Fruit fly (Drosophila melanogaster) whole organism, embryonic: Measurements from ENCODE around the gene CG16758.

Experiments
- Aef1 ChIP-seq: fragments of 200-800 bp; sonication (Bioruptor generic); IDR thresholded peaks from 3 replicates; pipeline ENCODE4 v1.3.6; 2022; ENCODE audit warnings: missing biosample characterization, missing genetic modification characterization
- Asciz ChIP-seq: fragments of 200-800 bp; sonication (Bioruptor generic); optimal IDR thresholded peaks from 2 replicates; lab custom pipeline; 2017; ENCODE audit warnings: missing biosample characterization, mild to moderate bottlenecking, missing genetic modification characterization, missing genetic modification reagents
- CG11398 ChIP-seq: fragments of 200-800 bp; sonication (Bioruptor generic); optimal IDR thresholded peaks from 2 replicates; lab custom pipeline; 2016; ENCODE audit warnings: missing biosample characterization, missing genetic modification characterization
- CG12219 ChIP-seq: fragments of 200-800 bp; sonication (Bioruptor generic); optimal IDR thresholded peaks from 3 replicates; lab custom pipeline; 2018; ENCODE audit warnings: missing biosample characterization, mild to moderate bottlenecking, missing genetic modification characterization
- CG16815 ChIP-seq: fragments of 200-800 bp; sonication (Bioruptor generic); optimal IDR thresholded peaks from 3 replicates; lab custom pipeline; 2017; ENCODE audit warnings: missing biosample characterization, mild to moderate bottlenecking, missing genetic modification characterization
- CG17612 ChIP-seq: fragments of 200-800 bp; sonication (Bioruptor generic); IDR thresholded peaks from 2 replicates; pipeline ENCODE4 v1.3.6; 2022; ENCODE audit warnings: missing biosample characterization, missing genetic modification characterization
- CG17912 ChIP-seq: fragments of 200-800 bp; sonication (Bioruptor generic); optimal IDR thresholded peaks from 2 replicates; lab custom pipeline; 2018; ENCODE audit warnings: missing biosample characterization, mild to moderate bottlenecking, missing genetic modification characterization
- CG18262 ChIP-seq: fragments of 200-800 bp; optimal IDR thresholded peaks from 3 replicates; lab custom pipeline; 2019; ENCODE audit warnings: missing biosample characterization, mild to moderate bottlenecking, missing genetic modification characterization, moderate library complexity
- CG2199 ChIP-seq: fragments of 200-800 bp; sonication (Bioruptor generic); IDR thresholded peaks from 3 replicates; pipeline ENCODE4 v1.3.6; 2022; ENCODE audit warnings: missing biosample characterization, missing genetic modification characterization
- CG2678 ChIP-seq: fragments of 200-800 bp; sonication (Bioruptor generic); optimal IDR thresholded peaks from 3 replicates; lab custom pipeline; 2019; ENCODE audit warnings: missing biosample characterization, mild to moderate bottlenecking, missing genetic modification characterization, moderate library complexity
- CG2712 ChIP-seq: fragments of 200-800 bp; optimal IDR thresholded peaks from 3 replicates; lab custom pipeline; 2019; ENCODE audit warnings: missing biosample characterization, mild to moderate bottlenecking, missing genetic modification characterization, moderate library complexity
- CG31388 ChIP-seq: fragments of 200-800 bp; sonication (Bioruptor generic); optimal IDR thresholded peaks from 2 replicates; lab custom pipeline; 2016; ENCODE audit warnings: missing biosample characterization, missing genetic modification characterization
- CG33213 ChIP-seq: fragments of 200-800 bp; sonication (Bioruptor generic); optimal IDR thresholded peaks from 3 replicates; lab custom pipeline; 2016; ENCODE audit warnings: missing biosample characterization, missing genetic modification characterization
- CG3407 ChIP-seq: fragments of 200-800 bp; sonication (Bioruptor generic); optimal IDR thresholded peaks from 2 replicates; lab custom pipeline; 2018; ENCODE audit warnings: missing biosample characterization, mild to moderate bottlenecking, missing genetic modification characterization
- CG4424 ChIP-seq: fragments of 200-800 bp; sonication (Bioruptor generic); optimal IDR thresholded peaks from 3 replicates; lab custom pipeline; 2016; ENCODE audit warnings: missing biosample characterization, missing genetic modification characterization
- CG4854 ChIP-seq: fragments of 200-800 bp; sonication (Bioruptor generic); optimal IDR thresholded peaks from 2 replicates; lab custom pipeline; 2016; ENCODE audit warnings: missing biosample characterization, missing genetic modification characterization, inconsistent platforms
- CG8924 ChIP-seq: fragments of 200-800 bp; optimal IDR thresholded peaks from 3 replicates; lab custom pipeline; 2019; ENCODE audit warnings: missing biosample characterization, mild to moderate bottlenecking, missing genetic modification characterization, moderate library complexity
- CG9817 ChIP-seq: fragments of 200-800 bp; sonication (Bioruptor generic); optimal IDR thresholded peaks from 2 replicates; lab custom pipeline; 2018; ENCODE audit warnings: missing biosample characterization, mild to moderate bottlenecking, missing genetic modification characterization, moderate library complexity
- D ChIP-seq, 2 experiments: fragments of 200-800 bp in 1 of 2; fragments of >200 bp in 1 of 2; sonication (Bioruptor generic) in 1 of 2; optimal IDR thresholded peaks; 2 replicates in 1 of 2; 3 replicates in 1 of 2; lab custom pipeline; 2017; ENCODE audit warnings: mild to moderate bottlenecking in 1 of 2, missing biosample characterization in 1 of 2, missing genetic modification characterization in 1 of 2, missing genetic modification reagents in 1 of 2
- Dbx ChIP-seq: fragments of 200-800 bp; sonication (Bioruptor generic); IDR thresholded peaks from 3 replicates; pipeline ENCODE4 v1.3.6; 2022; ENCODE audit warnings: missing biosample characterization, missing genetic modification characterization
- Dip2 ChIP-seq: fragments of 200-800 bp; sonication (Bioruptor generic); IDR thresholded peaks from 2 replicates; pipeline ENCODE4 v1.3.6; 2022; ENCODE audit warnings: missing biosample characterization, missing genetic modification characterization
- Doc3 ChIP-seq: fragments of 200-800 bp; sonication (Bioruptor generic); IDR thresholded peaks from 3 replicates; pipeline ENCODE4 v1.3.6; 2022; ENCODE audit warnings: missing biosample characterization, missing genetic modification characterization; ENCODE audit not compliant: partially characterized antibody
- E2f2 ChIP-seq: fragments of 200-800 bp; sonication (Bioruptor generic); IDR thresholded peaks from 2 replicates; pipeline ENCODE4 v1.3.6; 2022; ENCODE audit warnings: missing biosample characterization, missing genetic modification characterization
- Ets65A ChIP-seq: fragments of 200-800 bp; sonication (Bioruptor generic); peaks from one replicate; lab custom pipeline; 2016; ENCODE audit warnings: missing biosample characterization, missing genetic modification characterization
- Fer2 ChIP-seq: fragments of 200-800 bp; sonication (Bioruptor generic); optimal IDR thresholded peaks from 2 replicates; lab custom pipeline; 2018; ENCODE audit warnings: missing biosample characterization, mild to moderate bottlenecking, missing genetic modification characterization, moderate library complexity
- Max ChIP-seq: fragments of 200-800 bp; sonication (Bioruptor generic); optimal IDR thresholded peaks from 2 replicates; lab custom pipeline; 2016; ENCODE audit warnings: missing biosample characterization, mild to moderate bottlenecking, missing genetic modification characterization
- Mes4 ChIP-seq: fragments of 200-800 bp; sonication (Bioruptor generic); optimal IDR thresholded peaks from 2 replicates; lab custom pipeline; 2016; ENCODE audit warnings: missing biosample characterization, missing genetic modification characterization
- Scr ChIP-seq: fragments of 200-800 bp; sonication (Bioruptor generic); IDR thresholded peaks from 2 replicates; pipeline ENCODE4 v1.3.6; 2022; ENCODE audit warnings: missing biosample characterization, missing genetic modification characterization; ENCODE audit not compliant: partially characterized antibody
- Side ChIP-seq: fragments of 200-800 bp; sonication (Bioruptor generic); optimal IDR thresholded peaks from 2 replicates; lab custom pipeline; 2016; ENCODE audit warnings: missing biosample characterization, missing genetic modification characterization
- Sry-β ChIP-seq: fragments of 200-800 bp; sonication (Bioruptor generic); optimal IDR thresholded peaks from 2 replicates; lab custom pipeline; 2018; ENCODE audit warnings: missing biosample characterization, mild to moderate bottlenecking, missing genetic modification characterization, moderate library complexity
- Tbp ChIP-seq: fragments of >200 bp; optimal IDR thresholded peaks from 2 replicates; lab custom pipeline; 2018; ENCODE audit warnings: missing biosample characterization, missing genetic modification characterization
- bcd ChIP-seq: fragments of 200-800 bp; sonication (Bioruptor generic); optimal IDR thresholded peaks from 2 replicates; lab custom pipeline; 2017; ENCODE audit warnings: missing biosample characterization, mild to moderate bottlenecking, missing genetic modification characterization
- caup ChIP-seq: fragments of 200-800 bp; sonication (Bioruptor generic); optimal IDR thresholded peaks from 3 replicates; lab custom pipeline; 2017; ENCODE audit warnings: missing biosample characterization, mild to moderate bottlenecking, missing genetic modification characterization, moderate library complexity; ENCODE audit not compliant: severe bottlenecking
- cg ChIP-seq: fragments of 200-800 bp; sonication (Bioruptor generic); optimal IDR thresholded peaks from 3 replicates; lab custom pipeline; 2019; ENCODE audit warnings: missing biosample characterization, mild to moderate bottlenecking, missing genetic modification characterization, moderate library complexity
- crol ChIP-seq: fragments of 200-800 bp; sonication (Bioruptor generic); IDR thresholded peaks from 2 replicates; pipeline ENCODE4 v1.3.6; 2022; ENCODE audit warnings: missing biosample characterization, missing genetic modification characterization
- crp ChIP-seq, 2 experiments: fragments of 200-800 bp; sonication (Bioruptor generic); optimal IDR thresholded peaks; 2 replicates in 1 of 2; 3 replicates in 1 of 2; lab custom pipeline; 2017; ENCODE audit warnings: missing biosample characterization in 2 of 2, missing genetic modification characterization in 2 of 2, mild to moderate bottlenecking in 1 of 2, moderate library complexity in 1 of 2
- dan ChIP-seq: fragments of 200-800 bp; sonication (Bioruptor generic); IDR thresholded peaks from 2 replicates; pipeline ENCODE4 v1.3.6; 2022; ENCODE audit warnings: missing biosample characterization, missing genetic modification characterization
- disco-r ChIP-seq: fragments of 200-800 bp; sonication (Bioruptor generic); optimal IDR thresholded peaks from 2 replicates; lab custom pipeline; 2016; ENCODE audit warnings: missing biosample characterization, missing genetic modification characterization
- esg ChIP-seq: fragments of 200-800 bp; sonication (Bioruptor generic); conservative IDR thresholded peaks from 2 replicates; pipeline ENCODE4 v1.3.6; 2022; ENCODE audit warnings: missing biosample characterization, missing genetic modification characterization
- eve ChIP-seq, 2 experiments: fragments of >200 bp; optimal IDR thresholded peaks; 2 replicates each; lab custom pipeline; 2017; ENCODE audit warnings: missing biosample characterization in 2 of 2, missing genetic modification characterization in 2 of 2
- ewg ChIP-seq: fragments of 200-800 bp; sonication (Bioruptor generic); optimal IDR thresholded peaks from 3 replicates; lab custom pipeline; 2017; ENCODE audit warnings: mild to moderate bottlenecking, missing biosample characterization, missing genetic modification reagents, missing genetic modification characterization
- her ChIP-seq: fragments of 200-800 bp; sonication (Bioruptor generic); optimal IDR thresholded peaks from 2 replicates; lab custom pipeline; 2016; ENCODE audit warnings: missing biosample characterization, missing genetic modification characterization
- hkb ChIP-seq, 2 experiments: fragments of 200-800 bp in 1 of 2; fragments of >200 bp in 1 of 2; sonication (Bioruptor generic) in 1 of 2; IDR thresholded peaks in 1 of 2; optimal IDR thresholded peaks in 1 of 2; 2 replicates each; pipeline versions ENCODE4 v1.3.6 to Lab custom; 2017 to 2022; ENCODE audit warnings: missing biosample characterization in 1 of 2, missing genetic modification characterization in 1 of 2
- nau ChIP-seq: fragments of 200-800 bp; sonication (Bioruptor generic); optimal IDR thresholded peaks from 3 replicates; lab custom pipeline; 2017; ENCODE audit warnings: missing biosample characterization, mild to moderate bottlenecking, missing genetic modification characterization, missing genetic modification reagents
- sr ChIP-seq: fragments of 200-800 bp; sonication (Bioruptor generic); IDR thresholded peaks from 3 replicates; pipeline ENCODE4 v1.3.6; 2022; ENCODE audit warnings: missing biosample characterization, missing genetic modification characterization
- tin ChIP-seq: fragments of 200-800 bp; sonication (Bioruptor generic); optimal IDR thresholded peaks from 3 replicates; lab custom pipeline; 2016; ENCODE audit warnings: missing biosample characterization, missing genetic modification characterization
- unpg ChIP-seq: fragments of 200-800 bp; sonication (Bioruptor generic); optimal IDR thresholded peaks from 3 replicates; lab custom pipeline; 2018; ENCODE audit warnings: missing biosample characterization, mild to moderate bottlenecking, missing genetic modification characterization, moderate library complexity
- yki ChIP-seq: fragments of >200 bp; optimal IDR thresholded peaks from 3 replicates; lab custom pipeline; 2018

CG16758 gene

DNA sequence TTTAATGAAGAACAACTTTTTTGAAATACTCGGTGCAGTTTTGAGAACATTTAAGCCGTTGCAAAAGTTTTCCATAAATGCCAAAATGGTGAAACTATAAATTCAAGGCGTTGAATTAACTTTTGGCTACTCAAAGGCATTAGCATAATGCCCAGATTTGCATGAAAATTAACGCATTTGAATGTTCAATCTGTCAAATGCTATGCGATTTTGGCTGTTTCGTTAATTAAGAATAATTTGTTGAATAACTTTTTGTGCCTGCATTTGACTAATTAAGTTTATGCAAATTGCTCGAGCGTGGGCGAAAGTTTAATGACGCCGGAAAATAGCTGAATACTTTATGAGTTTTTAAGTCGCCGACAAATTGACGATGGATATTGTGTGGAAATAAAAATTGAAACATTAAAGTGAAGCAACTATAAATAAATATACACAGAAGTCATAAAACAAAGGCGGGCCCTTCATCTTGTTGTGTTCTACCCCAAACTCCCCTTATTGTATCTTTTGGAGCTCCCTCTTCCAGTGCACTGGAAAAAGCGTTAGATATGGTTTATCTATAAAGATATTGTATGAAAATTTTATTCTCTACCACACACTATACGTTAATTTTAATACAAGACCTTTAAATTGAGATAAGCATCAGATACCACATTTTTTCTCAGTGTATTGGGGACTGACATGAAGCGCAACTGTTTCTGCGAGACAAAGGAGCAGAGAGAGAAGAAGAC, 48.9 kb upstream of the CG16758 start (continued):
- TF ChIP-seq E2f2 (GFP tag; lab: Robert Waterston, UW) (0 out of 2 replicates have a peak, but pooled peaks have one; percentile 36), Tbp (GFP tag; lab: Kevin White, UChicago) (no peak), caup (GFP tag; lab: Kevin White, UChicago) (peak; percentile 47), CG17912 (GFP tag; lab: Kevin White, UChicago) (no peak), bcd (GFP tag; lab: Kevin White, UChicago) (peak; percentile 70), Mes4 (GFP tag; lab: Kevin White, UChicago) (peak; percentile 52), CG9817 (tag; lab: Kevin White, UChicago) (no peak), sr (GFP tag; lab: Robert Waterston, UW) (no peak), CG33213 (GFP tag; lab: Kevin White, UChicago) (peak; percentile 46), Dbx (GFP tag; lab: Robert Waterston, UW) (peak; percentile 13; the same call in 1 of the 3 replicates), nau (peak; percentile 69), disco-r (GFP tag; lab: Kevin White, UChicago) (peak; percentile 11), Ets65A (GFP tag; lab: Kevin White, UChicago) (peak; percentile 96), CG12219 (GFP tag; lab: Kevin White, UChicago) (peak; percentile 59), D (optimal IDR thresholded peaks at IDR 0.05; lab: Kevin White, UChicago) (no peak), D (GFP tag; optimal IDR thresholded peaks at IDR 0.05; lab: Kevin White, UChicago) (peak; percentile 79), crol (GFP tag; lab: Robert Waterston, UW) (peak; percentile 29; the same call in 1 of the 2 replicates), CG2678 (tag; lab: Kevin White, UChicago) (peak; percentile 74), Side (peak; percentile 42), CG11398 (GFP tag; lab: Kevin White, UChicago) (peak; percentile 1), CG18262 (tag; lab: Kevin White, UChicago) (peak; percentile 84), eve (GFP tag; optimal IDR thresholded peaks at IDR 0.05; lab: Kevin White, UChicago) (peak in 1 of 2 experiments; percentile 56), CG3407 (GFP tag; lab: Kevin White, UChicago) (peak; percentile 40), esg (peak; percentile 52), tin (GFP tag; lab: Kevin White, UChicago) (peak; percentile 75), dan (GFP tag; lab: Robert Waterston, UW) (no peak), unpg (GFP tag; lab: Kevin White, UChicago) (peak; percentile 76), CG2199 (GFP tag; lab: Robert Waterston, UW) (peak; percentile 80; the same call in 1 of the 3 replicates), CG4424 (peak; percentile 81), yki (lab: Kevin White, UChicago) (no peak), hkb (optimal IDR thresholded peaks at IDR 0.05; lab: Kevin White, UChicago) (no peak), hkb (GFP tag; IDR thresholded peaks at IDR 0.05; lab: Robert Waterston, UW) (peak; percentile 73), CG2712 (tag; lab: Kevin White, UChicago) (peak; percentile 87), CG4854 (GFP tag; lab: Kevin White, UChicago) (peak; percentile 47), CG31388 (GFP tag; lab: Kevin White, UChicago) (peak; percentile 2), CG16815 (GFP tag; lab: Kevin White, UChicago) (peak; percentile 48), ewg (GFP tag; lab: Kevin White, UChicago) (peak; percentile 54), Max (peak; percentile 40), her (GFP tag; lab: Kevin White, UChicago) (peak; percentile 14), Sry-β (GFP tag; lab: Kevin White, UChicago) (peak; percentile 38), Aef1 (GFP tag; lab: Robert Waterston, UW) (peak; percentile 54; the same call in 2 of the 3 replicates), CG17612 (GFP tag; lab: Robert Waterston, UW) (0 out of 2 replicates have a peak, but pooled peaks have one; percentile 22), Dip2 (no peak), crp (GFP tag; optimal IDR thresholded peaks at IDR 0.05; lab: Kevin White, UChicago) (no peak), Doc3 (GFP tag; lab: Robert Waterston, UW) (no peak), CG8924 (peak; percentile 69), Fer2 (no peak), Asciz (GFP tag; lab: Kevin White, UChicago) (peak; percentile 66), cg (GFP tag; lab: Kevin White, UChicago) (no peak), Scr (GFP tag; lab: Robert Waterston, UW) (no peak)
